Worm (Caenorhabditis elegans): Measurements from ENCODE around the gene B0303.11.

ce11 chrIII:8693322-8693721, 16.9 kb downstream of the B0303.11 start, which contains the start of gene B0303.7:
- TF ChIP-seq nhr-77 (tag; optimal IDR thresholded peaks at IDR 0.05) (no peak), ama-1 (optimal IDR thresholded peaks at IDR 0.05) (peak; percentile 17), pqm-1 (tag; optimal IDR thresholded peaks at IDR 0.05) (no peak), dmd-9 (GFP tag; IDR thresholded peaks at IDR 0.05) (no peak), ceh-20 (GFP tag; IDR thresholded peaks at IDR 0.05) (no peak), nhr-28 (tag; optimal IDR thresholded peaks at IDR 0.05) (no peak), ztf-11 (tag; optimal IDR thresholded peaks at IDR 0.05) (no peak), egl-27 (tag; optimal IDR thresholded peaks at IDR 0.05) (no peak)

All from whole organism, L4 larva.